Fruit fly (Drosophila melanogaster) whole organism, adult: ENCODE data around the gene CG10996.

ENCODE experiments used
- CG11617 ChIP-seq: fragments of 200-800 bp; sonication (Bioruptor generic); optimal IDR thresholded peaks from 2 replicates; lab custom pipeline; 2017; ENCODE audit warnings: mild to moderate bottlenecking, missing biosample characterization, missing genetic modification reagents, missing genetic modification characterization
- CG12768 ChIP-seq: fragments of 200-800 bp; sonication (Bioruptor generic); optimal IDR thresholded peaks from 2 replicates; lab custom pipeline; 2017; ENCODE audit warnings: missing biosample characterization, missing genetic modification characterization, mild to moderate bottlenecking, moderate library complexity, missing genetic modification reagents
- CG1620 ChIP-seq: fragments of 200-800 bp; sonication (Bioruptor generic); optimal IDR thresholded peaks from 2 replicates; lab custom pipeline; 2016; ENCODE audit warnings: missing biosample characterization, missing genetic modification characterization
- CG5204 ChIP-seq: fragments of 200-800 bp; sonication (Bioruptor generic); optimal IDR thresholded peaks from 2 replicates; lab custom pipeline; 2016; ENCODE audit warnings: missing biosample characterization, missing genetic modification characterization
- Clk ChIP-seq: fragments of 200-800 bp; sonication (Bioruptor generic); optimal IDR thresholded peaks from 2 replicates; lab custom pipeline; 2017; ENCODE audit warnings: missing biosample characterization, missing genetic modification characterization
- Mnt ChIP-seq: fragments of 200-800 bp; sonication (Bioruptor generic); optimal IDR thresholded peaks from 2 replicates; lab custom pipeline; 2016; ENCODE audit warnings: missing biosample characterization, mild to moderate bottlenecking, missing genetic modification characterization
- ovo ChIP-seq: fragments of 200-800 bp; sonication (Bioruptor generic); optimal IDR thresholded peaks from 2 replicates; lab custom pipeline; 2016; ENCODE audit warnings: missing biosample characterization, missing genetic modification characterization
- tj ChIP-seq: fragments of 200-800 bp; sonication (Bioruptor generic); optimal IDR thresholded peaks from 3 replicates; lab custom pipeline; 2017; ENCODE audit warnings: missing biosample characterization, mild to moderate bottlenecking, missing genetic modification characterization, moderate library complexity
- toe ChIP-seq: fragments of 200-800 bp; sonication (Bioruptor generic); optimal IDR thresholded peaks from 2 replicates; lab custom pipeline; 2016; ENCODE audit warnings: missing biosample characterization, missing genetic modification characterization

dm6 chrX:13764397-13765119 is 32.9 kb downstream of the CG10996 start:
- TF ChIP-seq CG12768 (GFP tag; lab: Kevin White, UChicago): no peak
- TF ChIP-seq Clk (GFP tag; lab: Kevin White, UChicago): no peak
- no peak for TF ChIP-seq CG1620
- TF ChIP-seq CG11617 (GFP tag; lab: Kevin White, UChicago): peak; percentile 27
- no peak for TF ChIP-seq tj (GFP tag; lab: Kevin White, UChicago)
- TF ChIP-seq CG5204: no peak
- no peak for TF ChIP-seq ovo (GFP tag; lab: Kevin White, UChicago)
- peak; percentile 70 for TF ChIP-seq Mnt (GFP tag; lab: Kevin White, UChicago)
- no peak for TF ChIP-seq toe (GFP tag; lab: Kevin White, UChicago)
